Fruit fly (Drosophila melanogaster) S2 (cell line): ENCODE results near the gene CG31200.

Experiments used
- CG8478 ChIP-seq: fragments of >200 bp; optimal IDR thresholded peaks from 2 replicates; lab custom pipeline; 2018
- CTCF ChIP-seq, 2 experiments: fragments of >200 bp; optimal IDR thresholded peaks; 2 replicates each; lab custom pipeline; 2018

The CG31200 gene

DNA sequence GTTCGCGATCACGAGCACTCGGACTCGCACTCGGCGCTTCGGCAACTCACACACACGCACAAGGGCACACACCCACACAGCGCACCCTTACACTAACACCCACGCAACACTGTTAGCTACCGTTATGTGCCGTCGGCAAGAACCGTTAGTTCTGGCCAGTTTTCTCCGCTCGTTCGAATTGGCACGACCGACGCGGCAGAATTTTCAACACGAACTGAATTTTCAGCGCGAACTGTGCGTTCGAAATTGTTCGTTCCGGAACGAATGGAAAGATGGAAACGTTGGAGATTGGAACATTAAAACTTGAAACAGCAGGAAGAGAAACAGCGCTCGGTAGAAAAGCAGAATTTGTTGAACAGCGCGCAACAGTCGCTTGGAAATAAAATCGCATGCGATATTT lies 30.8 kb downstream of the CG31200 start, which contains the start of gene Oamb:
Oamb (minus strand) TSS at position 218 of the 400 bp plus-strand sequence.
- TF ChIP-seq CTCF (optimal IDR thresholded peaks at IDR 0.05; lab: Kevin White, UChicago) (no peak), CG8478 (lab: Kevin White, UChicago) (no peak)
